Worm (Caenorhabditis elegans): ENCODE measurements around the gene C49C8.2.

Gene C49C8.2

DNA sequence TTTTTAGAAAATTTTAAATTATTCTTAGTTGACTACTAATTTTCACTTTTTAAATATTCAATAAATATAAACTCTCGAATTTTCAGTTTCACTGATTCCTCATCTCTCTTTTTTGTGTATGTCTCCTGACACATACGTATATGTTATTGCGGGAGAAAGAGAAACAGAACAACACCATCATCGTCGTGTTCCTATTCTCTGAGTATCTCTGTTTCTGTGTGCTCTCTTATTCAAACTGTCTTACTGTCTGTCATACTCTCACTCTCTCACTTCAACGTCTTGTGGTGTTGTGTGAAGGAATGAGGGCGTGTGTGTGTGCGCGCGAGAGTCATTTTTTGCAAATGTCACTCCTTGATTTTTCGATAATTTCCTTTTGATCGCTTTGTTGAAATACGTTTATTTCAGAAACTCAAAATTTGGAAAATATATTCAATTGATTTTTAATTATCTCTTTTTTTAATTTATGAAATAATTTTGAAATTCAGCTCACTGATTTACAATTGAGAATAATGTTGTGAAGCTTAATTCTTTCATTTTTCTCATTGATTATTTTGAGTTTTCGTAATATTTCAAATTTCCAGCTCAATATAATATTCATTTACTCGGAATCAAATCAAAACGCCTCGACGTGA is 30.7 kb upstream of the C49C8.2 start, which contains the start of gene lin-49:
lin-49 (plus strand) TSS at position 582 of the 632 bp plus-strand sequence.
- TF ChIP-seq unc-55 (GFP tag; optimal IDR thresholded peaks at IDR 0.05) (peak; percentile 38), ceh-22 (tag; optimal IDR thresholded peaks at IDR 0.05) (no peak), sdc-2 (tag; optimal IDR thresholded peaks at IDR 0.05) (no peak), nfya-1 (tag; optimal IDR thresholded peaks at IDR 0.05) (peak; percentile 55), hlh-30 (tag; optimal IDR thresholded peaks at IDR 0.05; ENCODE audit: insufficient read depth) (peak; percentile 79), syd-9 (tag; optimal IDR thresholded peaks at IDR 0.05) (no peak), ceh-31 (tag; optimal IDR thresholded peaks at IDR 0.05) (peak; percentile 43), tbx-2 (tag; optimal IDR thresholded peaks at IDR 0.05) (peak; percentile 53)

DNA sequence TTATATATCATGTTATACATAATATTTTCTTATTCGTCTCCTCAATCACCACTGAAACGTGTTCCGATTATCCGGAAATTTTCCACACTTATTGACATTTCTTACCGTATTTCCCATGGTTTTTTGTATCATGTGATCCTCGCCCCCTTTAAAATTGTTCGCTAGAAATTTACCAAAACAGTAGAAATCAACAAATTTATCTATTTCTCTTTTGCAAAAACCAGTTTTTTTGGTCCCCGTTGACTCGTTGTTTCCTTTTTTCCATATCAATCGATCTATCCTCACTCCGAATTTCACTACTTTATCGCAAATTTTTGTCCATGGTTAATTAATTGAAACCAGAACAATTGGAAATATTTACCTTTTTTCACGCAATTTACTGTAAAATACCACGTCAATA is 25.2 kb upstream of the C49C8.2 start:
- TF ChIP-seq hlh-8 (tag; optimal IDR thresholded peaks at IDR 0.05) (no peak), K09A11.1 (tag; optimal IDR thresholded peaks at IDR 0.05; ENCODE audit: insufficient read depth) (no peak), ceh-45 (GFP tag; IDR thresholded peaks at IDR 0.05) (no peak)

DNA sequence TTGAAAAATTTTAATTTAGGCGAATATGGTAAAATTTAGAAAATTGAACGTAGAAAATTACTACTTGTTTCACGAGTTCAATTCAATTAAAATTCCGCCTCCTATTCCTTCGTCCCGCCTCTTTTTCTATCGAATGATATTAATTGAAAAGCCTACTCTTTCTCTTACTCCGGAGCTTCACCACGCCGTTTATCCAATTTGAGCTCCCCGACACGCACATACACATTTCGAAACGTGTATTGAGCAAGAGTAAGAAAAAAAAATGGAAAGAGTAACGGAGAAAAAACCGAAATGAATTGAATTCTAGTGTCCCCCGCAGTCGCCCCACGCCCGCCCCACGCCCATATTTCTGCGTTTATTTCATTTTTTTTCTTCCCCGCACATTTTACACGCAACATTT is 24.6 kb upstream of the C49C8.2 start:
- TF ChIP-seq syd-9 (tag; optimal IDR thresholded peaks at IDR 0.05) = no peak
- peak; percentile 77 for TF ChIP-seq unc-42 (tag; optimal IDR thresholded peaks at IDR 0.05)

DNA sequence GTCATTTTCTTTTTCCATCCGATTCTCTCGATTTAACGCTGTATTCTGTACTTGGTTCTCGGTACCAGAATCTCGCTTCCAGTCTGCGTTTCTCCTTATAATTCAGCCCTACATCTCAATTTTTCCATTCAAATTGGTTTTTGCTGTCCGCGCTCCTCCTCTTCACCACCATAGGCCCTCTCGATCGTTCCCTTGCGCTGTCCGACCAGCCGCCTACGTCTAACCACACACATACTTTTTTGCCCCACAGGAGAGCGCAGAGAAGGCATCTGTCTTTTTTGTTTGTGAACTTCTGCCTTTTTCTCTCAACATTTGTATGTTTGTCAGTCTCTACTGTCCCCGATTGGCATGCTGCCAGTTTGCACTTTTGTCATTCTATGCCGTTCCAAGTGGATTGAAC is 23.6 kb upstream of the C49C8.2 start, which contains the start of gene F42A9.11:
F42A9.11 (plus strand) TSS at position 310 of the 400 bp plus-strand sequence.
- peak; percentile 53 for TF ChIP-seq hlh-6 (tag; optimal IDR thresholded peaks at IDR 0.05)
- peak; percentile 37 for TF ChIP-seq ceh-31 (tag; optimal IDR thresholded peaks at IDR 0.05)
- no peak for TF ChIP-seq ceh-30 (tag; optimal IDR thresholded peaks at IDR 0.05)
- no peak for TF ChIP-seq unc-86 (tag; optimal IDR thresholded peaks at IDR 0.05)
- TF ChIP-seq ceh-18 (tag; optimal IDR thresholded peaks at IDR 0.05) = peak; percentile 4
- peak; percentile 8 for TF ChIP-seq tbx-2 (tag; optimal IDR thresholded peaks at IDR 0.05)
- peak; percentile 14 for TF ChIP-seq pros-1 (tag; optimal IDR thresholded peaks at IDR 0.05)
- TF ChIP-seq sdc-2 (tag; optimal IDR thresholded peaks at IDR 0.05) = peak; percentile 38
- peak; percentile 17 for TF ChIP-seq C08G9.2 (tag; optimal IDR thresholded peaks at IDR 0.05)

DNA sequence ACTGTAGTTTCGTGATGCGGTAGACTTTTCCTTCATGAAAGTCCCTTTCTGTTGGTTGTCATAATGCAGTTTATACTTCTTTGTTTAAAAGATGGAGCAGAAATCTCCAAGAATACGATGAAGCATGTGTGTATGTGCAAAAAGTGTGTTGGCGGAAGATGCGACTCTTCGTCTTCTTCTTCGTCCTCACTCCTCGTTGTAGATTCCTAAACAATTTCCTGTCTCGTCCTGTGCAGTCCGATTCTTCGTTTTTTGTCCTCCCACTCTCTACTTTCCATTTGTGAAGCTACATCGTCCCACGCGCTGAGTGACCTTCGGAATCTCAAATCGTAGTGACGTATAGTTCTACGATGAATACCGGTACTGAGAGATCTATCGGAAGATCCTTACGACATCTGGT is 22.6 kb upstream of the C49C8.2 start:
- TF ChIP-seq C38D4.7 (GFP tag; optimal IDR thresholded peaks at IDR 0.05) = no peak
- no peak for TF ChIP-seq pha-2 (tag; optimal IDR thresholded peaks at IDR 0.05)
- TF ChIP-seq pag-3 (tag; optimal IDR thresholded peaks at IDR 0.05; ENCODE audit: borderline replicate concordance) = no peak
- TF ChIP-seq syd-9 (tag; optimal IDR thresholded peaks at IDR 0.05) = no peak
- TF ChIP-seq unc-55 (GFP tag; optimal IDR thresholded peaks at IDR 0.05) = no peak
- no peak for TF ChIP-seq unc-86 (tag; optimal IDR thresholded peaks at IDR 0.05)
- TF ChIP-seq unc-3 (GFP tag; conservative IDR thresholded peaks at IDR 0.05) = no peak
- no peak for TF ChIP-seq unc-3 (tag; optimal IDR thresholded peaks at IDR 0.05)
- no peak for TF ChIP-seq C08G9.2 (tag; optimal IDR thresholded peaks at IDR 0.05)
- no peak for TF ChIP-seq ref-2 (tag; optimal IDR thresholded peaks at IDR 0.05)
- no peak for TF ChIP-seq ztf-16 (tag; optimal IDR thresholded peaks at IDR 0.05)
- TF ChIP-seq hlh-6 (tag; optimal IDR thresholded peaks at IDR 0.05) = no peak
- TF ChIP-seq ceh-30 (tag; optimal IDR thresholded peaks at IDR 0.05) = no peak
- TF ChIP-seq ets-4 (tag; optimal IDR thresholded peaks at IDR 0.05) = no peak
- TF ChIP-seq sdc-2 (tag; optimal IDR thresholded peaks at IDR 0.05) = no peak

DNA sequence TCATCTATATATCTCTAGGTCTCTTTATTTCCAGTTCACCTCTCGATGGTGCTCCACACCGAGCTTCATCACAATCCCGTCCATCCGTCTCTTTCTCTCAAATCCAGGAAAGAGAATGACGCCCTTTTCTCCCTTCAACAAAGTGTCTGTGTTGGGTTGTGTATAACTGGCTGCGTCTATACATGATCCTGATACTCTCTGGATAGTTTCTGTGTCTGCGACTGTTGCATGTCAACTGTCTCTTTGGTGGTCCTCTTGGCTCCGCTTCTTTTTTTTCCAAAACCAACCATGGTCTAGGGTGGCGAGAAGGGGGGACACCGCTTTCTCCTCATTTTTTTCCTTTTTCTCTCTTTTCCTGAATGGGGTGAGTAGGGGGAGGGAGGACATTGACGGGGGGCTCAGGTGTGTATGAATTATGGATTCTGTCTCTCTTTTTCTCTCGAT is 21.3 kb upstream of the C49C8.2 start:
- TF ChIP-seq odd-2 (tag; optimal IDR thresholded peaks at IDR 0.05) (no peak), elt-2 (tag; optimal IDR thresholded peaks at IDR 0.05) (no peak), hlh-6 (tag; optimal IDR thresholded peaks at IDR 0.05) (no peak), che-1 (tag; optimal IDR thresholded peaks at IDR 0.05) (no peak), ceh-31 (tag; optimal IDR thresholded peaks at IDR 0.05) (peak; percentile 68), unc-55 (GFP tag; optimal IDR thresholded peaks at IDR 0.05) (peak; percentile 86), ahr-1 (tag; optimal IDR thresholded peaks at IDR 0.05) (no peak), ets-4 (tag; optimal IDR thresholded peaks at IDR 0.05) (no peak), ztf-16 (tag; optimal IDR thresholded peaks at IDR 0.05) (no peak), ceh-34 (tag; optimal IDR thresholded peaks at IDR 0.05) (no peak), gmeb-2 (tag; optimal IDR thresholded peaks at IDR 0.05) (no peak), nhr-11 (tag; optimal IDR thresholded peaks at IDR 0.05) (no peak), F13H6.1 (tag; optimal IDR thresholded peaks at IDR 0.05) (no peak), Y22D7AL.16 (tag; optimal IDR thresholded peaks at IDR 0.05) (no peak), ceh-14 (tag; optimal IDR thresholded peaks at IDR 0.05) (no peak), ceh-22 (tag; optimal IDR thresholded peaks at IDR 0.05) (no peak), tbx-2 (tag; optimal IDR thresholded peaks at IDR 0.05) (peak; percentile 37), ceh-30 (tag; optimal IDR thresholded peaks at IDR 0.05) (no peak), syd-9 (tag; optimal IDR thresholded peaks at IDR 0.05) (no peak), lim-6 (tag; optimal IDR thresholded peaks at IDR 0.05) (peak; percentile 12), fkh-6 (tag; optimal IDR thresholded peaks at IDR 0.05) (no peak), lin-11 (tag; optimal IDR thresholded peaks at IDR 0.05) (no peak), fax-1 (tag; optimal IDR thresholded peaks at IDR 0.05) (no peak)

Data from whole organism, late embryonic.